Fruit fly (Drosophila melanogaster) whole organism, wandering third instar larva: ENCODE measurements around the gene Gmap.

Source experiments
- Abd-B ChIP-seq: fragments of >200 bp; optimal IDR thresholded peaks from 2 replicates; lab custom pipeline; 2017; ENCODE audit warnings: missing biosample characterization, missing genetic modification characterization
- Dfd ChIP-seq: fragments of >200 bp; optimal IDR thresholded peaks from 2 replicates; lab custom pipeline; 2017; ENCODE audit warnings: missing biosample characterization, missing genetic modification characterization
- N ChIP-seq: fragments of >200 bp; optimal IDR thresholded peaks from 2 replicates; lab custom pipeline; 2018; ENCODE audit warnings: missing biosample characterization, missing external identifiers, missing genetic modification characterization
- OdsH ChIP-seq: fragments of 200-800 bp; sonication (Bioruptor generic); optimal IDR thresholded peaks from 2 replicates; lab custom pipeline; 2016; ENCODE audit warnings: missing biosample characterization, mild to moderate bottlenecking, missing genetic modification characterization
- Vsx2 ChIP-seq: fragments of 200-300, 225-300 bp; sonication (Bioruptor generic); optimal IDR thresholded peaks from 2 replicates; lab custom pipeline; 2018; ENCODE audit warnings: missing biosample characterization, missing genetic modification characterization; ENCODE audit not compliant: partially characterized antibody
- br ChIP-seq: fragments of 200-800 bp; sonication (Bioruptor generic); optimal IDR thresholded peaks from 2 replicates; lab custom pipeline; 2016; ENCODE audit warnings: missing biosample characterization, missing genetic modification characterization
- dsf ChIP-seq: sonication (Bioruptor generic); optimal IDR thresholded peaks from 2 replicates; lab custom pipeline; 2016; ENCODE audit warnings: missing biosample characterization, missing genetic modification characterization, borderline replicate concordance
- ey ChIP-seq: fragments of 200-800 bp; sonication (Bioruptor generic); optimal IDR thresholded peaks from 2 replicates; lab custom pipeline; 2016; ENCODE audit warnings: missing biosample characterization, missing genetic modification characterization
- h ChIP-seq: fragments of 200-800 bp; sonication (Bioruptor generic); optimal IDR thresholded peaks from 3 replicates; lab custom pipeline; 2016; ENCODE audit warnings: missing biosample characterization, mild to moderate bottlenecking, missing genetic modification characterization
- jim ChIP-seq: fragments of 175-275, 200-325 bp; sonication (Bioruptor generic); optimal IDR thresholded peaks from 2 replicates; lab custom pipeline; 2016; ENCODE audit warnings: missing biosample characterization, mild to moderate bottlenecking, missing genetic modification characterization
- pan ChIP-seq: fragments of >200 bp; optimal IDR thresholded peaks from 2 replicates; lab custom pipeline; 2017
- sage ChIP-seq: fragments of 200-800 bp; sonication (Bioruptor generic); optimal IDR thresholded peaks from 2 replicates; lab custom pipeline; 2016; ENCODE audit warnings: missing biosample characterization, mild to moderate bottlenecking, missing genetic modification characterization
- usp ChIP-seq: fragments of >200 bp; optimal IDR thresholded peaks from 2 replicates; lab custom pipeline; 2017; ENCODE audit warnings: missing biosample characterization, missing genetic modification characterization

dm6 chrX:15539856-15540488 lies 53.2 kb downstream of the Gmap start:
- no peak for TF ChIP-seq OdsH (GFP tag; lab: Kevin White, UChicago)
- TF ChIP-seq Abd-B = no peak
- no peak for TF ChIP-seq Vsx2 (GFP tag; lab: Kevin White, UChicago)
- TF ChIP-seq sage = no peak
- TF ChIP-seq usp = no peak
- TF ChIP-seq dsf = no peak
- no peak for TF ChIP-seq Dfd (GFP tag; lab: Kevin White, UChicago)
- TF ChIP-seq N (GFP tag; lab: Kevin White, UChicago) = no peak
- TF ChIP-seq h = peak; percentile 9
- no peak for TF ChIP-seq jim (GFP tag; lab: Kevin White, UChicago)
- no peak for TF ChIP-seq pan (lab: Kevin White, UChicago)
- TF ChIP-seq br = no peak
- TF ChIP-seq ey (GFP tag; lab: Kevin White, UChicago) = no peak
